Fruit fly (Drosophila melanogaster): Measurements from ENCODE around the gene CG2889.
A peak's percentile ranks its signal among the peaks of the same experiment; 100 is the strongest.

CG2889 gene

DNA sequence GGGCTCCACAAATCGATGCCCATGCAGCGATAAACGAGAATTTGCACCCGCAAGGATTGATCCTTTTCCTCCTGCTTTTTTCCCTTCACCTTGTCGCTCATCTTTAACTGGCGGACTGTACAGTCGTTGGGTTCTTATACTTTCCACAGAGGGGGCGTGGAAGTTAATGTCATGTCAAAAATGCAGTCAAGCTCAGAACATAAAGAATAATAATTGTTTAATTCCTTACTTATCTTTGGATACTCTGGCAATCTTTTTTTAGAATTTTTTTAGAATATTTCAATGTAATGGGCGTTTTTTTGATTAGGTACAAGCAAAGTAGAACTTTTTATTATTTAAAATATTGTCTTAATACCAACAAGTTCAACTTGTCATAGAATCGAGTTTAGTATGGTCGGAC, 14.2 kb upstream of the CG2889 start, which contains the start of gene Or9a:
Gene Or9a (minus strand): TSS at position 101 of the 400 bp plus-strand sequence.
- TF ChIP-seq ey (GFP tag; optimal IDR thresholded peaks at IDR 0.05) = no peak
- no peak for TF ChIP-seq Dif (GFP tag; optimal IDR thresholded peaks at IDR 0.05; ENCODE audit: partially characterized antibody)
- TF ChIP-seq N (GFP tag; optimal IDR thresholded peaks at IDR 0.05) = no peak
- no peak for TF ChIP-seq Hr78 (GFP tag; optimal IDR thresholded peaks at IDR 0.05)
- no peak for TF ChIP-seq psq (GFP tag; optimal IDR thresholded peaks at IDR 0.05)
- TF ChIP-seq OdsH (GFP tag; optimal IDR thresholded peaks at IDR 0.05) = no peak

- peak; percentile 31 for TF ChIP-seq sage (GFP tag; optimal IDR thresholded peaks at IDR 0.05)
- TF ChIP-seq Jra (GFP tag; optimal IDR thresholded peaks at IDR 0.05) = no peak
- TF ChIP-seq Myc (optimal IDR thresholded peaks at IDR 0.05) = peak; percentile 45
- peak in 1 of 2 experiments; percentile 83 for TF ChIP-seq foxo (GFP tag; optimal IDR thresholded peaks at IDR 0.05)
- TF ChIP-seq Hr83 (GFP tag; optimal IDR thresholded peaks at IDR 0.05; ENCODE audit: poor library complexity, severe bottlenecking) = peak; percentile 90
- TF ChIP-seq CG32264 (GFP tag; optimal IDR thresholded peaks at IDR 0.05) = no peak
- peak; percentile 39 for TF ChIP-seq dsf (GFP tag; optimal IDR thresholded peaks at IDR 0.05; ENCODE audit: borderline replicate concordance)
- no peak for TF ChIP-seq N (GFP tag; optimal IDR thresholded peaks at IDR 0.05)
- no peak for TF ChIP-seq brk (GFP tag; optimal IDR thresholded peaks at IDR 0.05)
- TF ChIP-seq lola (GFP tag; optimal IDR thresholded peaks at IDR 0.05) = no peak
- peak; percentile 48 for TF ChIP-seq ey (GFP tag; optimal IDR thresholded peaks at IDR 0.05)
- no peak for TF ChIP-seq jim (GFP tag; optimal IDR thresholded peaks at IDR 0.05)
- peak; percentile 55 for TF ChIP-seq OdsH (GFP tag; optimal IDR thresholded peaks at IDR 0.05)
- peak; percentile 53 for TF ChIP-seq br (GFP tag; optimal IDR thresholded peaks at IDR 0.05)
- TF ChIP-seq h (GFP tag; optimal IDR thresholded peaks at IDR 0.05) = peak; percentile 77
- TF ChIP-seq fru (GFP tag; optimal IDR thresholded peaks at IDR 0.05) = peak; percentile 62
- TF ChIP-seq rgr (GFP tag; optimal IDR thresholded peaks at IDR 0.05) = peak; percentile 75
- no peak for TF ChIP-seq Mio (GFP tag; optimal IDR thresholded peaks at IDR 0.05)
- no peak for TF ChIP-seq Vsx2 (GFP tag; optimal IDR thresholded peaks at IDR 0.05; ENCODE audit: partially characterized antibody)
- peak; percentile 56 for TF ChIP-seq Sp1 (GFP tag; optimal IDR thresholded peaks at IDR 0.05)
- TF ChIP-seq sv (GFP tag; optimal IDR thresholded peaks at IDR 0.05) = peak; percentile 51
- TF ChIP-seq Abd-B (GFP tag; optimal IDR thresholded peaks at IDR 0.05) = no peak
- TF ChIP-seq usp (GFP tag; optimal IDR thresholded peaks at IDR 0.05) = no peak
- TF ChIP-seq psq (GFP tag; optimal IDR thresholded peaks at IDR 0.05) = peak; percentile 46
- no peak for TF ChIP-seq dl (GFP tag; optimal IDR thresholded peaks at IDR 0.05; ENCODE audit: insufficient read depth in 1 of 2, partially characterized antibody in 2 of 2)
- peak; percentile 11 for TF ChIP-seq woc (GFP tag; optimal IDR thresholded peaks at IDR 0.05)
- TF ChIP-seq CrebA (GFP tag; optimal IDR thresholded peaks at IDR 0.05; ENCODE audit: borderline replicate concordance) = no peak
- no peak for TF ChIP-seq GATAd (GFP tag; optimal IDR thresholded peaks at IDR 0.05)
- no peak for TF ChIP-seq Dif (GFP tag; optimal IDR thresholded peaks at IDR 0.05; ENCODE audit: partially characterized antibody)
- no peak for TF ChIP-seq pan (optimal IDR thresholded peaks at IDR 0.05)
- peak; percentile 51 for TF ChIP-seq dmrt93B (GFP tag; optimal IDR thresholded peaks at IDR 0.05)
- no peak for TF ChIP-seq Hr78 (GFP tag; optimal IDR thresholded peaks at IDR 0.05)
- peak; percentile 66 for TF ChIP-seq HLH106 (tag; optimal IDR thresholded peaks at IDR 0.05)
- peak; percentile 58 for TF ChIP-seq CG9705 (GFP tag; optimal IDR thresholded peaks at IDR 0.05)
- TF ChIP-seq Dfd (GFP tag; optimal IDR thresholded peaks at IDR 0.05) = no peak
- no peak for TF ChIP-seq tai (GFP tag; optimal IDR thresholded peaks at IDR 0.05)
- TF ChIP-seq Rel (GFP tag; optimal IDR thresholded peaks at IDR 0.05) = no peak
- peak; percentile 65 for TF ChIP-seq Rel (tag; optimal IDR thresholded peaks at IDR 0.05)
- no peak for TF ChIP-seq Hnf4 (GFP tag; optimal IDR thresholded peaks at IDR 0.05)
Measured at dm6 chrX:10460506-10461114, 13.1 kb upstream of the CG2889 start, which contains the start of gene Neb-cGP. TSS of gene Neb-cGP (plus strand) at chrX:10460736.

DNA sequence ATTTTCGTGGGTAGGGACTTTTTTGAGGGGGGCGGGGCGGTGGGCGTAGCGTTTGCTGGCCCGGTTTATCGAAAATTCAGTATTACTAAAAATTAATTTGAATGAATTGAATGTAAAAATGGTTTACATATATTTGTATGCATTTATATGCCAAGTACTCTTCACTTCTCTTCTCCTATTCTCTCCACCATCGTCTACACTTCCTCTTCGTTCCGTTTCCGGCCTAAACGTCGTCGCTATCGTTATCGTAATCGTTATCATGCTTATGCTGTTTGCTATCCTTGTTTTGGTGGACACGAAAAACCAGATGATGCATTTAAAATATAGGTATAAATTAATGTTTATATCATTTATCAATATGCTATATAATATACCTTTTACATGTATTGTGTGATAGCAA, 11.8 kb upstream of the CG2889 start:
- peak; percentile 14 for TF ChIP-seq rgr (GFP tag; optimal IDR thresholded peaks at IDR 0.05)
- peak; percentile 3 for TF ChIP-seq Sp1 (GFP tag; optimal IDR thresholded peaks at IDR 0.05)
- no peak for TF ChIP-seq fru (GFP tag; optimal IDR thresholded peaks at IDR 0.05)
- TF ChIP-seq Hnf4 (GFP tag; optimal IDR thresholded peaks at IDR 0.05) = no peak
- no peak for TF ChIP-seq Rel (GFP tag; optimal IDR thresholded peaks at IDR 0.05)
- TF ChIP-seq Rel (tag; optimal IDR thresholded peaks at IDR 0.05) = no peak
- no peak for TF ChIP-seq tai (GFP tag; optimal IDR thresholded peaks at IDR 0.05)
- no peak for TF ChIP-seq woc (GFP tag; optimal IDR thresholded peaks at IDR 0.05)
